Worm (Caenorhabditis elegans) whole organism, mixed stage, embryonic: Measurements from ENCODE around the gene pqn-2.

Source experiments
- ces-1 ChIP-seq: fragments of 150-350 bp; optimal IDR thresholded peaks from 2 replicates; lab custom pipeline; 2014; ENCODE audit warnings: missing biosample characterization, missing genetic modification reagents, missing genetic modification characterization
- cnd-1 ChIP-seq: fragments of 200-800 bp; sonication (Bioruptor generic); optimal IDR thresholded peaks from 2 replicates; lab custom pipeline; 2018; ENCODE audit warnings: mild to moderate bottlenecking, missing genetic modification characterization, missing compliant biosample characterization
- elt-3 ChIP-seq: fragments of 150-350 bp; optimal IDR thresholded peaks from 2 replicates; lab custom pipeline; 2014; ENCODE audit warnings: missing biosample characterization, missing genetic modification characterization
- ham-2 ChIP-seq: fragments of 200-800 bp; sonication (Bioruptor generic); optimal IDR thresholded peaks from 2 replicates; lab custom pipeline; 2018; ENCODE audit warnings: mild to moderate bottlenecking, missing genetic modification characterization, missing compliant biosample characterization
- mab-5 ChIP-seq: fragments of 150-350 bp; optimal IDR thresholded peaks from 2 replicates; lab custom pipeline; 2014; ENCODE audit warnings: missing biosample characterization, missing genetic modification characterization
- mls-2 ChIP-seq: sonication (generic microtip); optimal IDR thresholded peaks from 2 replicates; lab custom pipeline; 2016; ENCODE audit warnings: mild to moderate bottlenecking, missing genetic modification characterization, moderate library complexity, missing compliant biosample characterization
- nhr-2 ChIP-seq: fragments of 150-350 bp; optimal IDR thresholded peaks from 2 replicates; lab custom pipeline; 2014; ENCODE audit warnings: missing biosample characterization, missing genetic modification characterization
- nhr-237 ChIP-seq: fragments of 150-350 bp; optimal IDR thresholded peaks from 2 replicates; lab custom pipeline; 2014; ENCODE audit warnings: missing biosample characterization, missing genetic modification characterization
- nhr-28 ChIP-seq: fragments of 150-350 bp; optimal IDR thresholded peaks from 2 replicates; lab custom pipeline; 2014; ENCODE audit warnings: missing biosample characterization, missing genetic modification characterization
- pha-4 ChIP-seq: fragments of 150-350 bp; optimal IDR thresholded peaks from 2 replicates; lab custom pipeline; 2018; ENCODE audit warnings: missing biosample characterization, missing genetic modification reagents, missing genetic modification characterization
- snpc-4 ChIP-seq: fragments of 150-350 bp; optimal IDR thresholded peaks from 2 replicates; lab custom pipeline; 2014; ENCODE audit warnings: missing biosample characterization, missing genetic modification characterization
- sptf-1 ChIP-seq: sonication (generic microtip); optimal IDR thresholded peaks from 2 replicates; lab custom pipeline; 2017; ENCODE audit warnings: mild to moderate bottlenecking, missing genetic modification characterization, moderate library complexity, missing compliant biosample characterization
- unc-62 ChIP-seq: fragments of 150-350 bp; optimal IDR thresholded peaks from 2 replicates; lab custom pipeline; 2014; ENCODE audit warnings: missing biosample characterization, missing genetic modification reagents, missing genetic modification characterization

- no peak for TF ChIP-seq sptf-1 (tag; lab: Kevin White, UChicago)
- TF ChIP-seq unc-62 (GFP tag; lab: Kevin White, UChicago) = no peak
- no peak for TF ChIP-seq elt-3 (tag; lab: Kevin White, UChicago)
- no peak for TF ChIP-seq pha-4
- no peak for TF ChIP-seq ham-2 (GFP tag; lab: Kevin White, UChicago)
- no peak for TF ChIP-seq mls-2 (tag; lab: Kevin White, UChicago)
- TF ChIP-seq mab-5 = no peak
- TF ChIP-seq snpc-4 (tag; lab: Kevin White, UChicago) = no peak
- TF ChIP-seq nhr-28 = no peak
- TF ChIP-seq nhr-237 (tag; lab: Kevin White, UChicago) = no peak
- TF ChIP-seq ces-1 (GFP tag; lab: Kevin White, UChicago) = no peak
- no peak for TF ChIP-seq nhr-2 (tag; lab: Kevin White, UChicago)
- TF ChIP-seq cnd-1 (tag; lab: Kevin White, UChicago) = no peak
Observed at ce11 chrV:10379293-10379692, 2.9 kb upstream of the pqn-2 start, which contains the start of gene AC3.12.
